Fruit fly (Drosophila melanogaster): Measurements from ENCODE around the gene Sgs1.
A peak's percentile ranks its signal among the peaks of the same experiment; 100 is the strongest.

- peak; percentile 48 for TF ChIP-seq CG3032 (tag; optimal IDR thresholded peaks at IDR 0.05)
- TF ChIP-seq CG6808 (GFP tag; optimal IDR thresholded peaks at IDR 0.05): peak; percentile 37
Measured at dm6 chr2L:4888541-4888940, 48.7 kb upstream of the Sgs1 start.
